Worm (Caenorhabditis elegans) whole organism, mixed stage, embryonic: Measurements from ENCODE around the gene zig-10.

Source experiments
- blmp-1 ChIP-seq: fragments of 150-350 bp; optimal IDR thresholded peaks from 2 replicates; lab custom pipeline; 2014; ENCODE audit warnings: missing biosample characterization, missing genetic modification characterization
- elt-3 ChIP-seq: fragments of 150-350 bp; optimal IDR thresholded peaks from 2 replicates; lab custom pipeline; 2014; ENCODE audit warnings: missing biosample characterization, missing genetic modification characterization
- lin-13 ChIP-seq: fragments of 150-350 bp; optimal IDR thresholded peaks from 2 replicates; lab custom pipeline; 2014; ENCODE audit warnings: missing biosample characterization, missing genetic modification characterization
- lsy-2 ChIP-seq: fragments of 150-350 bp; optimal IDR thresholded peaks from 2 replicates; lab custom pipeline; 2014; ENCODE audit warnings: missing biosample characterization, missing genetic modification characterization
- mep-1 ChIP-seq: fragments of 150-350 bp; optimal IDR thresholded peaks from 2 replicates; lab custom pipeline; 2017; ENCODE audit warnings: missing biosample characterization, missing genetic modification reagents, missing genetic modification characterization, inconsistent platforms
- nhr-12 ChIP-seq: fragments of 150-350 bp; optimal IDR thresholded peaks from 2 replicates; lab custom pipeline; 2014; ENCODE audit warnings: missing biosample characterization, missing genetic modification characterization
- nhr-237 ChIP-seq: fragments of 150-350 bp; optimal IDR thresholded peaks from 2 replicates; lab custom pipeline; 2014; ENCODE audit warnings: missing biosample characterization, missing genetic modification characterization
- nhr-28 ChIP-seq: fragments of 150-350 bp; optimal IDR thresholded peaks from 2 replicates; lab custom pipeline; 2014; ENCODE audit warnings: missing biosample characterization, missing genetic modification characterization
- nhr-76 ChIP-seq: sonication (generic microtip); optimal IDR thresholded peaks from 2 replicates; lab custom pipeline; 2017; ENCODE audit warnings: missing biosample characterization, missing genetic modification characterization
- pha-4 ChIP-seq: fragments of 150-350 bp; optimal IDR thresholded peaks from 2 replicates; lab custom pipeline; 2018; ENCODE audit warnings: missing biosample characterization, missing genetic modification reagents, missing genetic modification characterization
- snpc-4 ChIP-seq: fragments of 150-350 bp; optimal IDR thresholded peaks from 2 replicates; lab custom pipeline; 2014; ENCODE audit warnings: missing biosample characterization, missing genetic modification characterization
- unc-62 ChIP-seq: fragments of 150-350 bp; optimal IDR thresholded peaks from 2 replicates; lab custom pipeline; 2014; ENCODE audit warnings: missing biosample characterization, missing genetic modification reagents, missing genetic modification characterization

- TF ChIP-seq lsy-2 (tag; lab: Kevin White, UChicago) (no peak), nhr-237 (no peak), mep-1 (tag; lab: Kevin White, UChicago) (no peak), blmp-1 (tag; lab: Kevin White, UChicago) (no peak), unc-62 (GFP tag; lab: Kevin White, UChicago) (no peak), elt-3 (tag; lab: Kevin White, UChicago) (no peak), snpc-4 (no peak), lin-13 (no peak), nhr-12 (tag; lab: Kevin White, UChicago) (no peak), nhr-76 (no peak), pha-4 (tag; lab: Kevin White, UChicago) (no peak), nhr-28 (no peak)
Measured at ce11 chrII:6365237-6365815, 33.2 kb upstream of the zig-10 start, which contains the start of the genes ani-2 and clec-88.
